Worm (Caenorhabditis elegans): Measurements from ENCODE around the gene srbc-16.

ce11 chrV:2214428-2215038 lies 32.7 kb downstream of the srbc-16 start, which contains the start of gene nhr-184:
- TF ChIP-seq nhr-28 (tag; optimal IDR thresholded peaks at IDR 0.05) (no peak), ces-1 (GFP tag; optimal IDR thresholded peaks at IDR 0.05) (no peak), elt-3 (tag; optimal IDR thresholded peaks at IDR 0.05) (no peak), snpc-4 (tag; optimal IDR thresholded peaks at IDR 0.05) (no peak), ztf-11 (tag; optimal IDR thresholded peaks at IDR 0.05) (no peak)
